Fruit fly (Drosophila melanogaster) whole organism, embryonic: ENCODE measurements around the gene Dlip1.

Experiments used
- Abd-B ChIP-seq: fragments of 200-800 bp; sonication (Bioruptor generic); optimal IDR thresholded peaks from 2 replicates; lab custom pipeline; 2018; ENCODE audit warnings: missing biosample characterization, mild to moderate bottlenecking, missing genetic modification characterization, moderate library complexity
- Atf-2 ChIP-seq: fragments of 200-800 bp; sonication (Bioruptor generic); optimal IDR thresholded peaks from 2 replicates; lab custom pipeline; 2016; ENCODE audit warnings: missing biosample characterization, missing genetic modification characterization
- CG10366 ChIP-seq: fragments of 200-800 bp; sonication (Bioruptor generic); IDR thresholded peaks from 2 replicates; pipeline ENCODE4 v1.3.6; 2022; ENCODE audit warnings: missing biosample characterization, missing genetic modification characterization
- CG10654 ChIP-seq: fragments of 200-800 bp; sonication (Bioruptor generic); optimal IDR thresholded peaks from 2 replicates; lab custom pipeline; 2016; ENCODE audit warnings: missing biosample characterization, missing genetic modification characterization
- CG11723 ChIP-seq: fragments of 200-800 bp; sonication (Bioruptor generic); optimal IDR thresholded peaks from 2 replicates; lab custom pipeline; 2017; ENCODE audit warnings: missing biosample characterization, mild to moderate bottlenecking, missing genetic modification characterization
- CG12942 ChIP-seq: fragments of 200-800 bp; sonication (Bioruptor generic); optimal IDR thresholded peaks from 3 replicates; lab custom pipeline; 2016; ENCODE audit warnings: missing biosample characterization, missing genetic modification characterization
- CG14667 ChIP-seq: fragments of 200-800 bp; sonication (Bioruptor generic); IDR thresholded peaks from 2 replicates; pipeline ENCODE4 v1.3.6; 2022; ENCODE audit warnings: missing biosample characterization, missing genetic modification characterization
- CG16813 ChIP-seq: fragments of 200-800 bp; sonication (Bioruptor generic); IDR thresholded peaks from 3 replicates; pipeline ENCODE4 v1.3.6; 2022; ENCODE audit warnings: missing biosample characterization, missing genetic modification characterization; ENCODE audit not compliant: partially characterized antibody
- CG17361 ChIP-seq: fragments of 200-800 bp; sonication (Bioruptor generic); IDR thresholded peaks from 3 replicates; pipeline ENCODE4 v1.3.6; 2022; ENCODE audit warnings: missing biosample characterization, missing genetic modification characterization
- CG17912 ChIP-seq: fragments of 200-800 bp; sonication (Bioruptor generic); optimal IDR thresholded peaks from 2 replicates; lab custom pipeline; 2018; ENCODE audit warnings: missing biosample characterization, mild to moderate bottlenecking, missing genetic modification characterization
- CG1792 ChIP-seq: fragments of 200-800 bp; sonication (Bioruptor generic); optimal IDR thresholded peaks from 2 replicates; lab custom pipeline; 2016; ENCODE audit warnings: missing biosample characterization, missing genetic modification characterization
- CG18262 ChIP-seq: fragments of 200-800 bp; optimal IDR thresholded peaks from 3 replicates; lab custom pipeline; 2019; ENCODE audit warnings: missing biosample characterization, mild to moderate bottlenecking, missing genetic modification characterization, moderate library complexity
- CG18476 ChIP-seq: fragments of 200-800 bp; sonication (Bioruptor generic); optimal IDR thresholded peaks from 2 replicates; lab custom pipeline; 2016; ENCODE audit warnings: missing biosample characterization, mild to moderate bottlenecking, missing genetic modification characterization
- CG30020 ChIP-seq: fragments of 200-800 bp; optimal IDR thresholded peaks from 2 replicates; lab custom pipeline; 2019; ENCODE audit warnings: missing biosample characterization, mild to moderate bottlenecking, missing genetic modification characterization, moderate library complexity
- CG34376 ChIP-seq: fragments of 200-800 bp; sonication (Bioruptor generic); optimal IDR thresholded peaks from 2 replicates; lab custom pipeline; 2018; ENCODE audit warnings: missing biosample characterization, mild to moderate bottlenecking, missing genetic modification characterization
- CG4360 ChIP-seq: fragments of 200-800 bp; sonication (Bioruptor generic); IDR thresholded peaks from 2 replicates; pipeline ENCODE4 v1.3.6; 2022; ENCODE audit warnings: missing biosample characterization, missing genetic modification characterization
- CG4617 ChIP-seq: fragments of 200-800 bp; sonication (Bioruptor generic); optimal IDR thresholded peaks from 3 replicates; lab custom pipeline; 2016; ENCODE audit warnings: missing biosample characterization, missing genetic modification characterization, borderline replicate concordance
- CG4707 ChIP-seq: fragments of 200-800 bp; sonication (Bioruptor generic); optimal IDR thresholded peaks from 2 replicates; lab custom pipeline; 2018; ENCODE audit warnings: missing biosample characterization, mild to moderate bottlenecking, missing genetic modification characterization, moderate library complexity
- CG7963 ChIP-seq: fragments of 200-800 bp; sonication (Bioruptor generic); IDR thresholded peaks from 3 replicates; pipeline ENCODE4 v1.3.6; 2022; ENCODE audit warnings: missing biosample characterization, missing genetic modification characterization; ENCODE audit not compliant: partially characterized antibody
- CG8388 ChIP-seq: fragments of 200-800 bp; sonication (Bioruptor generic); optimal IDR thresholded peaks from 2 replicates; lab custom pipeline; 2019; ENCODE audit warnings: missing biosample characterization, mild to moderate bottlenecking, missing genetic modification characterization, moderate library complexity
- CG9437 ChIP-seq: fragments of 200-800 bp; sonication (Bioruptor generic); optimal IDR thresholded peaks from 2 replicates; lab custom pipeline; 2018; ENCODE audit warnings: missing biosample characterization, mild to moderate bottlenecking, missing genetic modification characterization
- Chrac-16 ChIP-seq: fragments of 200-800 bp; sonication (Bioruptor generic); optimal IDR thresholded peaks from 3 replicates; lab custom pipeline; 2016; ENCODE audit warnings: missing biosample characterization, missing genetic modification characterization
- Deaf1 ChIP-seq: fragments of 200-800 bp; optimal IDR thresholded peaks from 3 replicates; lab custom pipeline; 2019; ENCODE audit warnings: missing biosample characterization, mild to moderate bottlenecking, missing genetic modification characterization, moderate library complexity
- Doc2 ChIP-seq: fragments of 200-800 bp; sonication (Bioruptor generic); IDR thresholded peaks from 2 replicates; pipeline ENCODE4 v1.3.6; 2022; ENCODE audit warnings: missing biosample characterization, missing genetic modification characterization
- E2f2 ChIP-seq: fragments of 200-800 bp; sonication (Bioruptor generic); IDR thresholded peaks from 2 replicates; pipeline ENCODE4 v1.3.6; 2022; ENCODE audit warnings: missing biosample characterization, missing genetic modification characterization
- MESR4 ChIP-seq: fragments of 200-800 bp; sonication (Bioruptor generic); optimal IDR thresholded peaks from 2 replicates; lab custom pipeline; 2018; ENCODE audit warnings: missing biosample characterization, mild to moderate bottlenecking, missing genetic modification characterization, moderate library complexity
- Med ChIP-seq: fragments of 200-800 bp; sonication (Bioruptor generic); peaks from one replicate; lab custom pipeline; 2016; ENCODE audit warnings: missing biosample characterization, missing genetic modification characterization, mild to moderate bottlenecking, inconsistent platforms, moderate library complexity
- Nf-YB ChIP-seq: fragments of 200-800 bp; sonication (Bioruptor generic); optimal IDR thresholded peaks from 3 replicates; lab custom pipeline; 2019; ENCODE audit warnings: missing biosample characterization, mild to moderate bottlenecking, missing genetic modification characterization, moderate library complexity
- Spps ChIP-seq: fragments of 200-800 bp; sonication (Bioruptor generic); optimal IDR thresholded peaks from 2 replicates; lab custom pipeline; 2018; ENCODE audit warnings: missing biosample characterization, mild to moderate bottlenecking, missing genetic modification characterization
- Usf ChIP-seq: fragments of 200-800 bp; sonication (Bioruptor generic); optimal IDR thresholded peaks from 2 replicates; lab custom pipeline; 2017; ENCODE audit warnings: missing genotype, missing biosample characterization, missing genetic modification characterization
- Xrp1 ChIP-seq: fragments of 200-800 bp; sonication (Bioruptor generic); IDR thresholded peaks from 2 replicates; pipeline ENCODE4 v1.3.6; 2022; ENCODE audit warnings: missing biosample characterization, missing genetic modification characterization
- bcd ChIP-seq: fragments of 200-800 bp; sonication (Bioruptor generic); optimal IDR thresholded peaks from 2 replicates; lab custom pipeline; 2017; ENCODE audit warnings: missing biosample characterization, mild to moderate bottlenecking, missing genetic modification characterization
- cato ChIP-seq: fragments of 200-800 bp; sonication (Bioruptor generic); optimal IDR thresholded peaks from 2 replicates; lab custom pipeline; 2016; ENCODE audit warnings: missing biosample characterization, missing genetic modification characterization, borderline replicate concordance
- caup ChIP-seq: fragments of 200-800 bp; sonication (Bioruptor generic); optimal IDR thresholded peaks from 3 replicates; lab custom pipeline; 2017; ENCODE audit warnings: missing biosample characterization, mild to moderate bottlenecking, missing genetic modification characterization, moderate library complexity; ENCODE audit not compliant: severe bottlenecking
- fru ChIP-seq: fragments of >200 bp; optimal IDR thresholded peaks from 2 replicates; lab custom pipeline; 2017
- ftz-f1 ChIP-seq: fragments of 200-800 bp; sonication (Bioruptor generic); optimal IDR thresholded peaks from 2 replicates; lab custom pipeline; 2016; ENCODE audit warnings: missing biosample characterization, missing genetic modification characterization
- gsb-n ChIP-seq: fragments of 200-800 bp; sonication (Bioruptor generic); optimal IDR thresholded peaks from 3 replicates; lab custom pipeline; 2018; ENCODE audit warnings: missing biosample characterization, mild to moderate bottlenecking, missing genetic modification characterization
- her ChIP-seq: fragments of 200-800 bp; sonication (Bioruptor generic); optimal IDR thresholded peaks from 2 replicates; lab custom pipeline; 2016; ENCODE audit warnings: missing biosample characterization, missing genetic modification characterization
- kah ChIP-seq: fragments of 200-800 bp; sonication (Bioruptor generic); optimal IDR thresholded peaks from 2 replicates; lab custom pipeline; 2018; ENCODE audit warnings: missing biosample characterization, mild to moderate bottlenecking, missing genetic modification characterization
- kay ChIP-seq: fragments of 200-800 bp; sonication (Bioruptor generic); optimal IDR thresholded peaks from 2 replicates; lab custom pipeline; 2016; ENCODE audit warnings: missing biosample characterization, missing genetic modification characterization
- lab ChIP-seq: fragments of 200-800 bp; sonication (Bioruptor generic); optimal IDR thresholded peaks from 3 replicates; lab custom pipeline; 2017; ENCODE audit warnings: missing biosample characterization, missing genetic modification characterization, mild to moderate bottlenecking, moderate library complexity, missing genetic modification reagents
- lmd ChIP-seq: fragments of 200-800 bp; sonication (Bioruptor generic); IDR thresholded peaks from 2 replicates; pipeline ENCODE4 v1.3.6; 2022; ENCODE audit warnings: missing biosample characterization, missing genetic modification characterization
- maf-S ChIP-seq: fragments of 200-800 bp; sonication (Bioruptor generic); optimal IDR thresholded peaks from 2 replicates; lab custom pipeline; 2016; ENCODE audit warnings: missing biosample characterization, missing genetic modification characterization
- mirr ChIP-seq: fragments of 200-800 bp; sonication (Bioruptor generic); optimal IDR thresholded peaks from 3 replicates; lab custom pipeline; 2018; ENCODE audit warnings: missing biosample characterization, mild to moderate bottlenecking, missing genetic modification characterization
- p53 ChIP-seq: fragments of 200-800 bp; sonication (Bioruptor generic); optimal IDR thresholded peaks from 2 replicates; lab custom pipeline; 2016; ENCODE audit warnings: missing biosample characterization, missing genetic modification characterization
- stc ChIP-seq: fragments of 200-800 bp; sonication (Bioruptor generic); IDR thresholded peaks from 2 replicates; pipeline ENCODE4 v1.3.6; 2022; ENCODE audit warnings: missing biosample characterization, missing genetic modification characterization
- tll ChIP-seq, 2 experiments: fragments of 200-800 bp in 1 of 2; fragments of >200 bp in 1 of 2; sonication (Bioruptor generic) in 1 of 2; optimal IDR thresholded peaks; 2 replicates each; lab custom pipeline; 2017 to 2019; ENCODE audit warnings: missing biosample characterization in 2 of 2, missing genetic modification characterization in 2 of 2, mild to moderate bottlenecking in 1 of 2, moderate library complexity in 1 of 2
- vnd ChIP-seq: fragments of 200-800 bp; sonication (Bioruptor generic); IDR thresholded peaks from 3 replicates; pipeline ENCODE4 v1.3.6; 2022; ENCODE audit warnings: missing biosample characterization, missing genetic modification characterization; ENCODE audit not compliant: partially characterized antibody
- z ChIP-seq: fragments of 200-800 bp; sonication (Bioruptor generic); IDR thresholded peaks from 3 replicates; pipeline ENCODE4 v1.3.6; 2022; ENCODE audit warnings: missing biosample characterization, missing genetic modification characterization

The Dlip1 gene

DNA sequence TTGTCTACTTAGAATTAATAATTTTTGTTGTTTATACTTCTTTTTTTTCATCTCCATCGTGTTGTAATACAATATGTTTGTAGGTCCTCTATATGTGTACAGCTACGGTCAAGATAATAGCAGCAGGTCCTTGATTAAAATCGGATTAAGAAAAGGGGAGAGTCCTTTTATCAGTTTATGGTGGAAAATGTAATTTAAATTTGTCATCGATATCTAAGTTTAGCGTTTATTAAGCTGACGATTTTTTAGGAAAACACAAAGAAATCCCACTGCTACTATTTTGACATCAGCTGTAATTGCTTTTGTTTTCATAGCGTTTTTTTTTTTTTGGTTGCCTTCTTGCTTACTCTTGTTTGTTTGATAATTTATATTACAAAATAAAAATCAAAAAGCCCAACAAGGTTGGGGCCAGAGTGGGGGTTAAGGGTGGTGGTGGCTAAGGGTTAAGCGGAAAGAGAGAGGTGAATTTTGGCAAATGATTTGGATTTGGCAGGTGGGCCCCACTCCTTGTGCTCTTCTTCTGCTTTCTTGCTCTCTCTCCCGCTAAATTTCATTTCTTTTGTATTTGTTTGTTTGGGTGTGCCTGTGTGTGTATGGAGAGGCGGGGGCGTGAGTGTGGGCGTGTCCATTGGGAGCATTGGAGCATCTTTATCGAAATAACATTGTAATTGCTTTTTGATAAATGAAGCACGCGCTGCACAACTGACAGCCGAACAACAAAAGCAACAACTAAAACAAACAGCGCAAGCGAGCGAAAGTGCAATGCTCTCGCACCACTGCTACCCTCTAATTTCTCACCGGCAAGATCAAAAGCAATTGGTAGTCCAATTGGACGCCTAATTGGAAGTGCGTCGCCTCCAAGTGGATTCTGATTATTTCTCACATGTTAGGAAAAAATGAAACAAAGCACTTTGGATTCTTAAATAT, 37.3 kb upstream of the Dlip1 start (continued):
- TF ChIP-seq CG8388 (GFP tag; lab: Kevin White, UChicago) (peak; percentile 23), kah (GFP tag; lab: Kevin White, UChicago) (no peak), maf-S (GFP tag; lab: Kevin White, UChicago) (no peak), CG16813 (no peak), CG17912 (GFP tag; lab: Kevin White, UChicago) (no peak), tll (GFP tag; optimal IDR thresholded peaks at IDR 0.05; lab: Kevin White, UChicago) (no peak), CG4617 (no peak), cato (GFP tag; lab: Kevin White, UChicago) (no peak), lmd (peak; percentile 32; the same call in 1 of the 2 replicates), vnd (no peak), bcd (GFP tag; lab: Kevin White, UChicago) (peak; percentile 29), Xrp1 (peak; percentile 48; the same call in 1 of the 2 replicates), Abd-B (GFP tag; lab: Kevin White, UChicago) (no peak), lab (GFP tag; lab: Kevin White, UChicago) (peak; percentile 60), kay (GFP tag; lab: Kevin White, UChicago) (peak; percentile 2), CG18476 (GFP tag; lab: Kevin White, UChicago) (no peak), Spps (tag; lab: Kevin White, UChicago) (no peak), Deaf1 (tag; lab: Kevin White, UChicago) (no peak), caup (GFP tag; lab: Kevin White, UChicago) (no peak), gsb-n (tag; lab: Kevin White, UChicago) (no peak), CG9437 (GFP tag; lab: Kevin White, UChicago) (no peak), CG10654 (GFP tag; lab: Kevin White, UChicago) (no peak), Doc2 (GFP tag; lab: Robert Waterston, UW) (no peak), CG34376 (no peak), CG1792 (GFP tag; lab: Kevin White, UChicago) (no peak), CG4360 (GFP tag; lab: Robert Waterston, UW) (no peak), fru (no peak), Atf-2 (GFP tag; lab: Kevin White, UChicago) (peak; percentile 17), Usf (GFP tag; lab: Kevin White, UChicago) (no peak), ftz-f1 (GFP tag; lab: Kevin White, UChicago) (no peak), CG7963 (no peak), CG11723 (no peak), Chrac-16 (GFP tag; lab: Kevin White, UChicago) (no peak), CG4707 (GFP tag; lab: Kevin White, UChicago) (peak; percentile 1), mirr (GFP tag; lab: Kevin White, UChicago) (no peak), MESR4 (GFP tag; lab: Kevin White, UChicago) (no peak), CG14667 (GFP tag; lab: Robert Waterston, UW) (no peak), CG10366 (GFP tag; lab: Robert Waterston, UW) (peak; percentile 24; the same call in 1 of the 2 replicates), CG18262 (tag; lab: Kevin White, UChicago) (peak; percentile 62), stc (GFP tag; lab: Robert Waterston, UW) (no peak), CG12942 (no peak), her (no peak), E2f2 (GFP tag; lab: Robert Waterston, UW) (no peak), CG17361 (GFP tag; lab: Robert Waterston, UW) (peak; percentile 23; the same call in 1 of the 3 replicates), Med (GFP tag; lab: Kevin White, UChicago) (peak; percentile 86), p53 (GFP tag; lab: Kevin White, UChicago) (no peak), CG30020 (tag; lab: Kevin White, UChicago) (no peak), z (GFP tag; lab: Robert Waterston, UW) (no peak), Nf-YB (GFP tag; lab: Kevin White, UChicago) (no peak)
